Worm (Caenorhabditis elegans): ENCODE data around the gene ZK218.3.

Gene ZK218.3

DNA sequence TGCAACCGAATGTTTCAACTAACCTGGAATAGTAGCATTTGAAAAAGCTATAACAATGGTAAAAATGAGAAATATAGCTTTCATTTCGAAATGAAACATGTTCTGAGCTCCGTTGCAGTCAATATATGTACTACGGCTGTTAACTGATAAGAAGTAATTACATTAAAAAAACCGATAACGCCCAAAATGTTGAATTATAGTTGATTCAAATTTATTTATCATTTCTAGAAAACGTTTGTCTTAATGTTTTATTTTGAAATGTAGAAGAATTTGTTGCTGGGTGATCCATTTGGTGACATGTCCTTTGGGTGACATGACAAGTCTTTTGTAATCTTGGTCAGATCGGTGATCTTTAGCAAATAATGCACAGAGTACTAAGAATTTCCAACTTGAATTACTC lies 9.2 kb downstream of the ZK218.3 start, which contains the start of gene T05E12.6:
Gene T05E12.6 (minus strand): TSS at position 101 of the 400 bp plus-strand sequence.
- TF ChIP-seq tbx-2 (tag; optimal IDR thresholded peaks at IDR 0.05) (no peak), unc-130 (tag; optimal IDR thresholded peaks at IDR 0.05) (no peak), egl-13 (tag; optimal IDR thresholded peaks at IDR 0.05) (no peak)

- TF ChIP-seq hlh-17 (GFP tag; optimal IDR thresholded peaks at IDR 0.05; ENCODE audit: borderline replicate concordance) (no peak), zip-4 (GFP tag; optimal IDR thresholded peaks at IDR 0.05) (no peak), lin-14 (GFP tag; optimal IDR thresholded peaks at IDR 0.05) (no peak), nhr-76 (tag; optimal IDR thresholded peaks at IDR 0.05) (no peak), lin-15B (tag; optimal IDR thresholded peaks at IDR 0.05) (no peak), ceh-82 (tag; optimal IDR thresholded peaks at IDR 0.05) (no peak), fkh-10 (GFP tag; optimal IDR thresholded peaks at IDR 0.05) (no peak), ama-1 (optimal IDR thresholded peaks at IDR 0.05) (no peak), dsc-1 (tag; optimal IDR thresholded peaks at IDR 0.05) (no peak), fkh-8 (tag; optimal IDR thresholded peaks at IDR 0.05) (no peak), nhr-77 (tag; optimal IDR thresholded peaks at IDR 0.05) (no peak), dpl-1 (GFP tag; optimal IDR thresholded peaks at IDR 0.05) (no peak)
Observed at ce11 chrV:17082718-17083117, 15.9 kb downstream of the ZK218.3 start, which contains the start of gene T05E12.9. Gene T05E12.9, minus strand, starts transcription at chrV:17082818.

DNA sequence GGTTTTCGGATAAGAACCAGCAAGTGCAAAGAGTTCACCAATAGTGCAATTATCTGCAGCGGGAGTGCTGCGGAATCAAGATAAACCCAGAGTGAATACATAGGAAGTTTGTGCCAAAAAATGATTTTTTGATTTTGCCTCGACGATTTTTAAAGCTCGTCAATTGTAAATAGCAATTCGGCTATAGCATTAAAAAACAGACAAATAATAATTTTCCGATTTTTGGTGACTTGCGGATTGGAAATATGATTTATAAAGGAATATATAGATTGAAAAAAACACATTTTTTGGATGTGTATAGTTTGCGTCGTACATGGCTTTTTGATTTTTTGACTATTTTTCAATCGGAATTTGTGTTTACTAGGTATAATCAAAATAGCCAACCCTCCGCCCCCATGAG lies 18.8 kb downstream of the ZK218.3 start, which contains the start of gene srw-20:
Gene srw-20 (minus strand): TSS at position 101 of the 400 bp plus-strand sequence.
- no peak for TF ChIP-seq C04F5.9 (tag; optimal IDR thresholded peaks at IDR 0.05)
- TF ChIP-seq lsy-2 (tag; optimal IDR thresholded peaks at IDR 0.05), result no peak
- no peak for TF ChIP-seq snu-23 (GFP tag; optimal IDR thresholded peaks at IDR 0.05)
- no peak for TF ChIP-seq nhr-19 (GFP tag; conservative IDR thresholded peaks at IDR 0.05)
- TF ChIP-seq mab-9 (GFP tag; IDR thresholded peaks at IDR 0.05), result no peak
- TF ChIP-seq sox-4 (tag; optimal IDR thresholded peaks at IDR 0.05), result no peak
- no peak for TF ChIP-seq unc-86 (tag; optimal IDR thresholded peaks at IDR 0.05)
- TF ChIP-seq nhr-84 (tag; optimal IDR thresholded peaks at IDR 0.05), result no peak
- no peak for TF ChIP-seq nhr-12 (tag; optimal IDR thresholded peaks at IDR 0.05)
- TF ChIP-seq snpc-4 (tag; optimal IDR thresholded peaks at IDR 0.05), result no peak
- TF ChIP-seq fkh-4 (tag; optimal IDR thresholded peaks at IDR 0.05; ENCODE audit: borderline replicate concordance), result no peak
- no peak for TF ChIP-seq elt-3 (tag; optimal IDR thresholded peaks at IDR 0.05)

DNA sequence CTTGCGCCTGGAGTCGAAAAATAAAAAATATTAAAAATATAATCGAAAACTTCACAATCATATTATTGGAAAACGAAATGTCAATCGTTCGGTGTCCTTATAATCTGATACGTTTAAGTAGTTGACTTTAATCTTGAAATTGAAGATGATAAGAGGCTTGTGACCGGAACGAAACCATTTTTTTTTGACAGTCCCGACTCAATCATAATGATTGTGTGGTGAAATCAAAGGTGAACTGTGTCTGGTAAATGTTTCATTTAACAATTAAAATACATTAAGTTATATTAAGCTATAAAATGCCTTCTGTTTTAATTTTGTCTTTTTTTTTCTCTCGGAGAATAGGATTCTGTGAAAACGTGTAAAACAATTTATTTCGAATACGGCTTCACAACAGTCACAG lies 20.7 kb downstream of the ZK218.3 start, which contains the start of gene T05E12.3:
Gene T05E12.3 (minus strand): TSS at position 101 of the 400 bp plus-strand sequence.
- TF ChIP-seq ceh-8 (GFP tag; optimal IDR thresholded peaks at IDR 0.05) (no peak), ceh-90 (tag; optimal IDR thresholded peaks at IDR 0.05) (no peak), egl-13 (tag; optimal IDR thresholded peaks at IDR 0.05) (no peak), ceh-63 (GFP tag; optimal IDR thresholded peaks at IDR 0.05) (no peak), grh-1 (GFP tag; IDR thresholded peaks at IDR 0.05) (no peak), sup-37 (GFP tag; optimal IDR thresholded peaks at IDR 0.05) (no peak), tlp-1 (tag; optimal IDR thresholded peaks at IDR 0.05) (no peak), unc-130 (tag; optimal IDR thresholded peaks at IDR 0.05) (no peak), lin-14 (GFP tag; optimal IDR thresholded peaks at IDR 0.05) (no peak), lin-13 (GFP tag; optimal IDR thresholded peaks at IDR 0.05) (no peak)

DNA sequence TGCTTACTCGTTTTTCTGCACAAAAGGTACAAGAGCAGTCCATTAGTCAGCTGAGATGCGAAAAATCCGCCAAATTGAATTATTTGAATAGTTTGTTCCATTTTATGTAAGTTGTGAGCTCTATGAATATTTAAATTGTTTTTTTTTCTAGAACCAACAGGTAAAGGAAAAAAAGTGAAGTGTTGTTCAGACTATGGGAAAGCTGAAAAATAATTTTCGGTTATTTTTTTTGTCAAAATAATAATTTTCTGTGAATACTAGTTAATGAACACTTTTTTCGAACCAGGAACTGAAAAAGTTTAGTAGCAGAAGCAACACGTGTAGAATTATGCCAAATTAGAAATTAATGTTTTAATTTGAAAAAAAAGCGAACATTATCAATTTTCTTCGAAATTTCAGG lies 22.7 kb downstream of the ZK218.3 start, which contains the start of gene str-125:
Gene str-125 (minus strand): TSS at position 101 of the 400 bp plus-strand sequence.
- TF ChIP-seq skn-1 (tag; optimal IDR thresholded peaks at IDR 0.05) (no peak), mdl-1 (tag; optimal IDR thresholded peaks at IDR 0.05) (no peak), nhr-28 (tag; optimal IDR thresholded peaks at IDR 0.05) (no peak), vab-15 (tag; optimal IDR thresholded peaks at IDR 0.05) (no peak), snpc-4 (tag; optimal IDR thresholded peaks at IDR 0.05) (no peak), fkh-4 (tag; optimal IDR thresholded peaks at IDR 0.05; ENCODE audit: borderline replicate concordance) (no peak), lin-39 (tag; optimal IDR thresholded peaks at IDR 0.05) (no peak), nhr-11 (tag; optimal IDR thresholded peaks at IDR 0.05) (no peak)
